Fruit fly (Drosophila melanogaster) whole organism, prepupa: Measurements from ENCODE around the gene CG42240.

Source experiments
- Blimp-1 ChIP-seq: fragments of 200-800 bp; sonication (Bioruptor generic); optimal IDR thresholded peaks from 3 replicates; lab custom pipeline; 2017; ENCODE audit warnings: missing biosample characterization, missing genetic modification characterization, mild to moderate bottlenecking, moderate library complexity, missing genetic modification reagents
- CG10669 ChIP-seq: fragments of 200-800 bp; sonication (Bioruptor generic); optimal IDR thresholded peaks from 3 replicates; lab custom pipeline; 2018; ENCODE audit warnings: missing biosample characterization, mild to moderate bottlenecking, missing genetic modification characterization, moderate library complexity
- CG3032 ChIP-seq: fragments of 200-800 bp; optimal IDR thresholded peaks from 2 replicates; lab custom pipeline; 2019; ENCODE audit warnings: missing biosample characterization, mild to moderate bottlenecking, missing genetic modification characterization, moderate library complexity
- CG32006 ChIP-seq: fragments of 200-800 bp; sonication (Bioruptor generic); optimal IDR thresholded peaks from 3 replicates; lab custom pipeline; 2017; ENCODE audit warnings: missing biosample characterization, mild to moderate bottlenecking, missing genetic modification characterization
- Eip93F ChIP-seq: fragments of 200-800 bp; sonication (Bioruptor generic); optimal IDR thresholded peaks from 2 replicates; lab custom pipeline; 2016; ENCODE audit warnings: missing biosample characterization, mild to moderate bottlenecking, missing genetic modification characterization
- Smox ChIP-seq: fragments of 200-800 bp; sonication (Bioruptor generic); optimal IDR thresholded peaks from 3 replicates; lab custom pipeline; 2016; ENCODE audit warnings: missing biosample characterization, missing genetic modification characterization
- achi ChIP-seq: fragments of 200-800 bp; sonication (Bioruptor generic); optimal IDR thresholded peaks from 3 replicates; lab custom pipeline; 2016; ENCODE audit warnings: missing biosample characterization, missing genetic modification characterization
- lz ChIP-seq: fragments of 200-800 bp; sonication (Bioruptor generic); optimal IDR thresholded peaks from 3 replicates; lab custom pipeline; 2016; ENCODE audit warnings: missing biosample characterization, missing genetic modification characterization

DNA sequence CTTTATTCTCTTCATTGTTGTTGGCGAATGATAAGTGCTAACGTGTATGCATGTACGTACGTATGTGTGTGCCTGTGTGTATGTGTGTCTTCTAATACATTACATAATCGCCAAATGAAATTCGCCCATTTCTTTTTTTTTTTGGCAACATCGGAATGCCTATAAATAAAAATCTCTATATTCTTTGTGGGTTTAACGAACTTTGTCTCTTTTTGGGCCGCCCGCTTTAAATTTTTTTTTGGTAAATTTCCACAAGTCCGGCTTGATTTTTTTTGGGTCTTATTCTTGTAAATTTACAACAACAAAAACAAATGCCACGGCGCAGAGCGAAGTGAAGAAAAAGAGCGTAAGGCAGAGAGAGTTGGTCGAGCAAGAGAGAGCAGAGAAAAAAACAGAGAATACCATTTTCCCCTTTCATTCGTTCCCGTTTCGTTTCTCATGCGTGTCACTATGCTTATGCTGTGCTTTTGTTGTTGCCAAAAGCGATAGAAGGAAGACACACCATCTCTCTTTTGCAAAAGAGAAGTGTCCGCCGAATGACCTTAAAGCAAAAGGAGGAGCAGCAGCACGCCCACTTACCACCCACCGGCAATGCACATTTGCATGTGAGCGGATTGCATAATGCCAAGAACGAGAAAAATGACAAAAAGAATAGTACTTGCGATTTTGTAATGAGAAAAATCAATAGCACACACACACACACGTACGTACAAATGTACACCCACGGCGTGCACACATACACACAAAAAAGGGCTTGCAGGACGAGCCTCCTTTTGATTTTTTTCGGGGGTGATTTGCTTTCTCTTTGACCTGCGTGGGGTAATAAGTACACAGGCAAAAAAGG, 22.3 kb downstream of the CG42240 start:
- TF ChIP-seq Smox (GFP tag; lab: Kevin White, UChicago) (no peak), Eip93F (no peak), lz (GFP tag; lab: Kevin White, UChicago) (no peak), achi (no peak), CG3032 (no peak), Blimp-1 (GFP tag; lab: Kevin White, UChicago) (no peak), CG32006 (GFP tag; lab: Kevin White, UChicago) (no peak), CG10669 (no peak)
